Worm (Caenorhabditis elegans) whole organism, L1 larva: ENCODE measurements around the gene klc-2.

Experiments used
- aly-2 ChIP-seq: fragments of 150-350 bp; optimal IDR thresholded peaks from 2 replicates; lab custom pipeline; 2014; ENCODE audit warnings: missing biosample characterization, missing genetic modification characterization
- ama-1 ChIP-seq: fragments of 150-350 bp; optimal IDR thresholded peaks from 2 replicates; lab custom pipeline; 2014
- elt-2 ChIP-seq: sonication (generic microtip); optimal IDR thresholded peaks from 2 replicates; lab custom pipeline; 2016; ENCODE audit warnings: missing genetic modification characterization, mild to moderate bottlenecking, inconsistent platforms, missing compliant biosample characterization, missing genetic modification reagents
- grh-1 ChIP-seq: fragments of 200-800 bp; sonication (Bioruptor generic); IDR thresholded peaks from 2 replicates; pipeline ENCODE4 v1.3.6; 2022; ENCODE audit warnings: missing genetic modification reagents, missing genetic modification characterization, missing compliant biosample characterization
- lin-35 ChIP-seq, 2 experiments: fragments of 150-350 bp; optimal IDR thresholded peaks; 2 replicates each; lab custom pipeline; 2014; ENCODE audit warnings: missing biosample characterization in 2 of 2, missing genetic modification characterization in 2 of 2, missing genetic modification reagents in 2 of 2
- lir-3 ChIP-seq: sonication (generic microtip); optimal IDR thresholded peaks from 2 replicates; lab custom pipeline; 2016; ENCODE audit warnings: mild to moderate bottlenecking, missing genetic modification characterization, moderate library complexity, missing compliant biosample characterization; ENCODE audit not compliant: poor library complexity
- nhr-19 ChIP-seq: fragments of 200-800 bp; sonication (Bioruptor generic); conservative IDR thresholded peaks from 2 replicates; pipeline ENCODE4 v1.3.6; 2022; ENCODE audit warnings: missing genetic modification characterization, missing compliant biosample characterization
- nhr-85 ChIP-seq: sonication (generic microtip); peaks from one replicate; lab custom pipeline; 2016; ENCODE audit warnings: missing genetic modification characterization, inconsistent platforms, missing compliant biosample characterization
- rnt-1 ChIP-seq: sonication (generic microtip); optimal IDR thresholded peaks from 2 replicates; lab custom pipeline; 2016; ENCODE audit warnings: mild to moderate bottlenecking, missing genetic modification characterization, moderate library complexity, missing compliant biosample characterization
- zag-1 ChIP-seq: fragments of 150-350 bp; optimal IDR thresholded peaks from 2 replicates; lab custom pipeline; 2014; ENCODE audit warnings: missing biosample characterization, missing genetic modification characterization
- ztf-11 ChIP-seq, 2 experiments: sonication (generic microtip); optimal IDR thresholded peaks; 2 replicates each; lab custom pipeline; 2016 to 2017; ENCODE audit warnings: missing genetic modification characterization in 2 of 2, missing biosample characterization in 1 of 2, missing compliant biosample characterization in 1 of 2

DNA sequence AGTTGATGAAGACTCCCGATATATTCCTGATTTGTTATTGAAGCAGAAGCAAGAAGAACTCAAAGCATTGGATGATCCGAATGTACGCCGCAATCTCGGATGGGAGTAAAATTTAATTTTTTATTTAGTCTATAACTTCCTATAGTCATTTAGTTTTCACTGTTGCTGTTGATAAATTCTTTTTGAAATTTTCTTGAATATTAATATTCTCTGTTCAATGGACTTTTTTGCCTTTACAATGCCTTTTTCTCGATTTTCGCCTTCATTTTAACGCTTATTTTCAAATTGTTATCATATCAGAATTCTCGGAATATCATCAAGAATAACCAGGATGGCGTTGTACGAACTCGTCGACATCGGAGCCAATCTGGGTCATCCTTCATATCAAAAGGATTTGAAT is 13.1 kb upstream of the klc-2 start, which contains the start of gene crn-2:
- TF ChIP-seq grh-1 (GFP tag; lab: Robert Waterston, UW) (no peak), lir-3 (tag; lab: Kevin White, UChicago) (no peak), lin-35 (GFP tag; optimal IDR thresholded peaks at IDR 0.05; lab: Kevin White, UChicago) (no peak), nhr-85 (no peak), ama-1 (lab: Kevin White, UChicago) (no peak), aly-2 (no peak), ztf-11 (tag; optimal IDR thresholded peaks at IDR 0.05; lab: Kevin White, UChicago) (no peak), zag-1 (tag; lab: Kevin White, UChicago) (no peak), nhr-19 (GFP tag; lab: Robert Waterston, UW) (no peak), rnt-1 (tag; lab: Kevin White, UChicago) (no peak), elt-2 (tag; lab: Kevin White, UChicago) (no peak)
